Worm (Caenorhabditis elegans) whole organism, L2 larva: ENCODE results near the gene F49F1.5.

Experiments
- F13H6.1 ChIP-seq: sonication (generic microtip); optimal IDR thresholded peaks from 2 replicates; lab custom pipeline; 2016; ENCODE audit warnings: missing genetic modification characterization, missing compliant biosample characterization
- ceh-16 ChIP-seq: fragments of 150-350 bp; optimal IDR thresholded peaks from 2 replicates; lab custom pipeline; 2014; ENCODE audit warnings: missing biosample characterization, missing genetic modification characterization
- ceh-82 ChIP-seq: fragments of 150-350 bp; optimal IDR thresholded peaks from 2 replicates; lab custom pipeline; 2014; ENCODE audit warnings: missing biosample characterization, missing genetic modification characterization
- fos-1 ChIP-seq: fragments of 150-350 bp; optimal IDR thresholded peaks from 2 replicates; lab custom pipeline; 2014; ENCODE audit warnings: missing biosample characterization, missing genetic modification characterization
- lsy-2 ChIP-seq, 2 experiments: fragments of 150-350 bp in 1 of 2; sonication (generic microtip) in 1 of 2; optimal IDR thresholded peaks; 2 replicates each; lab custom pipeline; 2014 to 2017; ENCODE audit warnings: missing biosample characterization in 2 of 2, missing genetic modification characterization in 2 of 2
- nhr-10 ChIP-seq: sonication (generic microtip); optimal IDR thresholded peaks from 2 replicates; lab custom pipeline; 2017; ENCODE audit warnings: missing biosample characterization, missing genetic modification characterization
- nhr-11 ChIP-seq: fragments of 150-350 bp; optimal IDR thresholded peaks from 2 replicates; lab custom pipeline; 2014; ENCODE audit warnings: missing biosample characterization, missing genetic modification characterization
- nhr-12 ChIP-seq: fragments of 150-350 bp; optimal IDR thresholded peaks from 2 replicates; lab custom pipeline; 2014; ENCODE audit warnings: missing biosample characterization, missing genetic modification characterization
- nhr-237 ChIP-seq: fragments of 150-350 bp; optimal IDR thresholded peaks from 2 replicates; lab custom pipeline; 2014; ENCODE audit warnings: missing biosample characterization, missing genetic modification characterization
- snpc-4 ChIP-seq: fragments of 150-350 bp; optimal IDR thresholded peaks from 2 replicates; lab custom pipeline; 2014; ENCODE audit warnings: missing biosample characterization, missing genetic modification characterization
- unc-62 ChIP-seq: fragments of 150-350 bp; optimal IDR thresholded peaks from 2 replicates; lab custom pipeline; 2014; ENCODE audit warnings: missing biosample characterization, missing genetic modification reagents, missing genetic modification characterization

DNA sequence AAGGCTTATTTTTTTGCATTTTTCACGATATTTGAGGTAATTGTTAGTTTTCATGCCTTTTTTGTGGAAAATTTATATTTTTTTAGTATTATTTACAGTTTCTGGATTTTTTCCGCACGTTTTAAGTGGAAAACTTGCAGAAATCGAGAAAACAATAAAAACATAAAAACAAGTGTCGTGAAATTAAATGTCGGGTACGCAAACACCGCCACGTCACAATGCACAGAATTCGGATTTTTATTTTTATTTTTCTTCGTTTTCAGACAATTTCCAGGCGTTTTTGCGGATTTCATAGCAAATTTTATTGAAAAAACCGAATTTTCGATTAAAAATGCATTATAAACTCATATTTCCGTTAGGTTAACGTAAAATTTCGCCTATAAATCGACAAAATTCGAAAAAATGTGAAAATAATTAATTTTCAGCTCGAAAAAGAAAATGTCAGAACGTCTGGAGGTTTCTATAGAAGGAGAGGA, 34.4 kb downstream of the F49F1.5 start, which contains the start of gene C35B1.2:
- TF ChIP-seq nhr-12 (tag; lab: Kevin White, UChicago) (no peak), ceh-16 (tag; lab: Kevin White, UChicago) (no peak), lsy-2 (tag; optimal IDR thresholded peaks at IDR 0.05; lab: Kevin White, UChicago) (peak in 1 of 2 experiments; percentile 57), unc-62 (GFP tag; lab: Kevin White, UChicago) (no peak), nhr-11 (tag; lab: Kevin White, UChicago) (no peak), fos-1 (tag; lab: Kevin White, UChicago) (no peak), nhr-237 (tag; lab: Kevin White, UChicago) (no peak), snpc-4 (tag; lab: Kevin White, UChicago) (no peak), nhr-10 (tag; lab: Kevin White, UChicago) (no peak), ceh-82 (no peak), F13H6.1 (tag; lab: Kevin White, UChicago) (no peak)
